Fruit fly (Drosophila melanogaster) S2 (cell line): ENCODE results near the gene beag.

ENCODE experiments used
- CG8478 ChIP-seq: fragments of >200 bp; optimal IDR thresholded peaks from 2 replicates; lab custom pipeline; 2018
- CTCF ChIP-seq, 2 experiments: fragments of >200 bp; optimal IDR thresholded peaks; 2 replicates each; lab custom pipeline; 2018

beag gene

dm6 chr3R:9064874-9065273 lies at the start of gene beag, which contains the start of gene Ada:
Gene beag, minus strand, starts transcription at chr3R:9065078.
Gene Ada, plus strand, starts transcription at chr3R:9065183.
- TF ChIP-seq CG8478 (lab: Kevin White, UChicago) (no peak), CTCF (optimal IDR thresholded peaks at IDR 0.05; lab: Kevin White, UChicago) (peak in 1 of 2 experiments; percentile 12)

- TF ChIP-seq CG8478 (lab: Kevin White, UChicago): no peak
- TF ChIP-seq CTCF (optimal IDR thresholded peaks at IDR 0.05; lab: Kevin White, UChicago): no peak
These were observed 39.9 kb upstream of the beag start for dm6 chr3R:9104807-9105206.

dm6 chr3R:9090303-9090702 lies 25.4 kb upstream of the beag start:
- TF ChIP-seq CG8478 (lab: Kevin White, UChicago) (no peak), CTCF (optimal IDR thresholded peaks at IDR 0.05; lab: Kevin White, UChicago) (peak; percentile 11 to 67)

DNA sequence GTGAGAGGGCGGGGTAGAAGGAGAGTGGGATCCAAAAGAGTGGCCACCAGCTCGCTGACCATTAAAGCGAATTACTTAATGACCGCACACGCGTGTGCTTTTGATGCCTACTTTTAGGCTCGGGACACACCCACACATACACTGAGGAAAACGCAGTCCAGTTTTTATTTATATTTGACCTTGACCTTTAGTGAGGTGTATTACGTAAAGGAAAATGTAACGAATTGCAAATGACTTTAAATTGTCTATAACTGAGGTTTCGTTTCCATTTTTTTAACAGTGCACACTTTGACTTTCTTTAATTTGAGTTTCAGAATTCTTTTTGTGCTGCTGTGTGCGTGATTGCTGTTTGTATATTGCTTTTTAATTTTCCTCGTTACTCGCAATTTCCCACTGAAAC lies 20.4 kb upstream of the beag start:
- TF ChIP-seq CG8478 (lab: Kevin White, UChicago) (no peak), CTCF (optimal IDR thresholded peaks at IDR 0.05; lab: Kevin White, UChicago) (no peak)

dm6 chr3R:9083379-9083778 lies 18.5 kb upstream of the beag start:
- TF ChIP-seq CG8478 (lab: Kevin White, UChicago) (no peak), CTCF (optimal IDR thresholded peaks at IDR 0.05; lab: Kevin White, UChicago) (no peak)

dm6 chr3R:9082332-9082731 lies 17.5 kb upstream of the beag start:
- no peak for TF ChIP-seq CG8478 (lab: Kevin White, UChicago)

dm6 chr3R:9079638-9080037 lies 14.8 kb upstream of the beag start:
- TF ChIP-seq CG8478 (lab: Kevin White, UChicago) (no peak), CTCF (optimal IDR thresholded peaks at IDR 0.05; lab: Kevin White, UChicago) (no peak)

dm6 chr3R:9074934-9075333 lies 10.1 kb upstream of the beag start:
- TF ChIP-seq CG8478 (lab: Kevin White, UChicago): no peak
- no peak for TF ChIP-seq CTCF (optimal IDR thresholded peaks at IDR 0.05; lab: Kevin White, UChicago)

DNA sequence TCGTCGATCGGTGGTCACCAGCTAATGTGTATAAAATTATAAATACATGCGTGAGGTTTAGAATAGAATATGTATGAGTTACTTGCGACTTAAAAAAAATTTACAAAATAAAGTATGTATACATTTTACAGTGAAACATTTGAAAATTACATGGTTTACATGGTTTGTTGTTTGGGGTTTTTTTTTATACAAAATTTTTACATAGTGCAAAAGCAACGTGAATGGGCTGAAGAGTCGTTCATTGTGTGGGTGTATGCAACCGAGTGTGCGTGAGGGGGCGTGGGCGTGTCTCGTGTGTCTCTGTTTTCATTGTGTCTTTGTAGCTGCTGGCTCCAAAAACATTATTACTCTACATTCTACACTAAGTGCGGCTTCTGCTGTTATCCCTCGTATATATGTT lies 5.0 kb upstream of the beag start:
- TF ChIP-seq CG8478 (lab: Kevin White, UChicago): no peak

dm6 chr3R:9068418-9068817 lies 3.5 kb upstream of the beag start:
- TF ChIP-seq CTCF (optimal IDR thresholded peaks at IDR 0.05; lab: Kevin White, UChicago): no peak
- no peak for TF ChIP-seq CG8478 (lab: Kevin White, UChicago)

- TF ChIP-seq CTCF (optimal IDR thresholded peaks at IDR 0.05; lab: Kevin White, UChicago): no peak
- TF ChIP-seq CG8478 (lab: Kevin White, UChicago): no peak
These were observed 2.1 kb downstream of the beag start for dm6 chr3R:9062756-9063155.

DNA sequence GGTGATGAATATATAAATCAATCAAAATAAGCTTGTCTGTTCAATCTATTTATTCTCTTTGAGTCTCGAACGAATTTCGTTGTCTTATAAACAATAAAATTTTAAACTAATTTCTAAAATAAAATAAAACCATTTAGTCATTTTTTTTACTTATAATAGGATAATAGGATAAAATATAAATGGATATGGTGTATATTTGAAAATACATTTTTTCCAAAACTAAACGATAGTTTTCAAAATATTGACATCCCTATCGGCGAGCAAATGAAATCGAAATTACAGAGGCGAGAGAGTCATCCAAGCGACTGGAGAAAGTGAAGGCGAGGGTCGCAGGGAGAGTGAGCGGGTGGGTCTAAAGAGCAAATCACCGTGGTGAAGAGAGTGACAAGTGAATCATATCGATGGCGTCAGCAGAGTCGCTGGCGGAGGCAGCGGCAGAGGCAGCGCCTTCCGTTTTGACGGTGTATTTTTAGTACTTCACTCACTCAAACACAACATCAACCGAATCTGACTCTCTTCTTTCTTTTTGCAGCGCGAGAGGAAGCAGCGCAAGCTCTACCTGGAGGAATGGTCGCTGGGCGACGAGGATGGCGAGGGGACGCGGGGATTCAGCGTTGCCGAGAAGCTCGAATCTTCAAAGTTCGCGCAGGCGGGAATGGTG lies 7.3 kb downstream of the beag start:
- TF ChIP-seq CTCF (optimal IDR thresholded peaks at IDR 0.05; lab: Kevin White, UChicago) (no peak), CG8478 (lab: Kevin White, UChicago) (no peak)

DNA sequence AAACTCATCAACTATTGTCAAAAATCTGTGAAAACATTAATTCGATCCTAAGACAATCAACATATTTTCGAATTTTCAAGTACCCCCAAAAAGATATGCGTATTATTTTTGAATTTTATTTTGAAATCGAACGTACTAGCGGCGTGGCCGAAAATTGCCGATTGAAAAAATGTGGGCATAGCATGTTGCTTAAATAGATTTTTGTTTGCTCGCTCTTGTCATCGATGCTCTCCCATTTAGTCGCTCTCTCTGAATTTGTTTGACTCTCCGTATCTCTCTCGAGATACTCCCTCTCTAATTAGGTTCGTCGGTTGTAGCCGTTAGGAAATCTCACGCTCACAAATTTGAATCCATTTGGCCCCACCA lies 7.9 kb downstream of the beag start:
- TF ChIP-seq CG8478 (lab: Kevin White, UChicago) (no peak), CTCF (optimal IDR thresholded peaks at IDR 0.05; lab: Kevin White, UChicago) (no peak)

dm6 chr3R:9056409-9057031 lies 8.4 kb downstream of the beag start:
- TF ChIP-seq CTCF (optimal IDR thresholded peaks at IDR 0.05; lab: Kevin White, UChicago) (no peak), CG8478 (lab: Kevin White, UChicago) (no peak)

DNA sequence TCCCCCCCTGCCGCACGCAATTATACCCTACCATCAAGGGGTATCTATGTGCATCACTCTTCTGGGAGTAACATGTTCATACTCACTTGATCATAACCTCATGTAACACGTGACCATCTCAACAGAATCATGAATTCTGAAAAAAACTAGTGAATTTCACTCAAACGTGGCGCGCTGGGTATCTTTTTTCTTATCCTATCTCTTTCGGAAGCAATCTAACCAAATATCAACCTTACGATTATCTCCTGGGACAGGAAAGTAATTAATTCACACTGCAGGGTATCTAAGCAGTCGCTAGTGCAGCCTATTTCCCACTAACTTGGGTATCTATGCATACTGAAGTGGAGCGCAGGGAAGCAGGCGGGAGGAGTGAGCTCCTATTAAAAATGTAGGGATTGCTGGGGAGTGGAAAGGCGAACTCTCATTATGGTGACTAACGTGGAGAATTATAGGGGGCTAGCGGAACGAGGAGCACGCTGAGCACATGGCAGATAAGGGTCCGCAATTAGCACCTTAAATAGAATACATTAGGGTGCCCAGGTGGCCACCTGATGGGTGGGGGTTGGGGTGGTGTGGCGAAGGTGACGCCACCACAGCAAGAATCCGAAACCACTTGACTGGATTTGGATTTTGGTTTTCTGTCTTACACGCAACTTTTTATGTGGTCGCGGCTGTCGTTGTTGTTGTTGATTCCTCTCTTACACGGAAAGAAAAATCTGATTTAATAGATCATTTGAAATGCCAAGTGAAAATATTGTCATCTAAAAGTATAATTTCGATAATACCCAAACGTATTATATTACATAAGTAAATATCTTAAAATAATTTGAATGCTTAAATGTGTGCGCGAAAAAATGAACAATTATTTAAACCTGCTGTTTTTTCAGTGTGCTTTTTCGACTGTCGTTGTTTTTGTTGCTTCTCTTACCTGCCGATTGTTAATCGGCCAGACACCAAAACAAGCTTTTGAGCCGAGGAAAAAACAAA lies 9.5 kb downstream of the beag start:
- TF ChIP-seq CTCF (optimal IDR thresholded peaks at IDR 0.05; lab: Kevin White, UChicago) (no peak), CG8478 (lab: Kevin White, UChicago) (no peak)
